Worm (Caenorhabditis elegans) whole organism, L4/young adult: ENCODE measurements around the gene str-61.

Experiments
- W03F9.2 ChIP-seq: fragments of 150-350 bp; optimal IDR thresholded peaks from 2 replicates; lab custom pipeline; 2014; ENCODE audit warnings: missing biosample characterization, missing genetic modification characterization
- dao-5 ChIP-seq: sonication (generic microtip); optimal IDR thresholded peaks from 2 replicates; lab custom pipeline; 2016; ENCODE audit warnings: missing genotype, missing genetic modification characterization, moderate library complexity, missing compliant biosample characterization
- him-1 ChIP-seq: sonication (generic microtip); optimal IDR thresholded peaks from 2 replicates; lab custom pipeline; 2016; ENCODE audit warnings: missing genotype, missing genetic modification reagents, missing genetic modification characterization, missing compliant biosample characterization

The str-61 gene

DNA sequence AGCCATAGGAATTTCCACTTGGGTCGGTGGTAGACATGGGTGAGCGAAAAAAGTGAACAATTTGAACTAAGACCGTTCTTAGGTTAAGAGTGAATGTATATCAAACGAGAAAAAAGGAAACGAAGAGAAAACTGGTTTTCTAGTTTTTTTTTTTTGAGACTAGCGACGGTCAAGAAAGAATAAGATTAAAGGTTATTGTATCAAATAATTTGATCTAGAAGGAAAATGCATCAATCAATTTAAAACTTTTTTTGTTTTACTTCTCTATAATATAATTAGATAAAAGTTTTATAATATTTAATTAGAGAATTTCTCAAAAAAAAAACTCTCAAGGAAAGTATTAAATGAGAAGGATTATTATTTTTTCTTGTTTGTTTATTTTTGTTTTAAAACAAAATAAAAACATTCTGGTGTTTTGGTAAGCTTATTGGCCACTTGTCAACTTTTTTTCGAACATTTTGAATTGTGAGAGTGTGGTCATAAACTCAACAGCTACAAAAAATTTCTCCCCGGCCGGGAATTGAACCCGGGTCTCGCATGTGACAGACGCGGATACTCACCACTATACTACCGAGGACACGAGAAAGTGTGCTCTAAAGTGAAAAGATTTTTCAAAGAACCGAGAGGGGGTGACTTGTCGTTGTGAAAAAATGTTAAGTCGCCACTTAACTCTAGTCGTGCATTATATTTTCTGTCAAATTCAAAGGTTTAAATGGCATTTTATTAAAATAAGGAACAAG is 25.7 kb downstream of the str-61 start, which contains the start of gene W06G6.17:
Gene W06G6.17, minus strand, starts transcription at position 51 of the 740 bp plus-strand sequence.
- TF ChIP-seq him-1 (tag; lab: Kevin White, UChicago): no peak
- no peak for TF ChIP-seq W03F9.2 (tag; lab: Kevin White, UChicago)
- no peak for TF ChIP-seq dao-5 (tag; lab: Kevin White, UChicago)

DNA sequence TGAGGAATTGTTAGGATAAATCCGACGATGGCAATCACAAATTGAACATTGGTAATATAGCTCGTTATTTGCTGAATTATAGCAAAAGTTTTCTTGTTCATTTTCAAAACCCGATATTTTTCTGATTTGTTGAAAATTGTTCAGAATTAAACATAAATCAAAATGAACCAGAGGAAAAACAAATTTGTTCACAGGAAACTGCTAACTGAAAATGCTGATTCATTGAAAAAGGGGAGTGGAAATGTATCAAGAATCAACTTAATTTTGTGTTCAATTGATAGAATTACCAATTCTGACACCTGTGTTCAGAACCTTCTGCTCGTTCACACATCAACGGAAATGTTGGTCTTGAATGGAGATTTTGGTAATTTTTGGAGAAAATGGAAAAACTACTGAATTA is 27.5 kb downstream of the str-61 start, which contains the start of gene srw-77:
Gene srw-77, minus strand, starts transcription at position 101 of the 400 bp plus-strand sequence.
- TF ChIP-seq W03F9.2 (tag; lab: Kevin White, UChicago) (no peak), dao-5 (tag; lab: Kevin White, UChicago) (no peak), him-1 (tag; lab: Kevin White, UChicago) (no peak)

DNA sequence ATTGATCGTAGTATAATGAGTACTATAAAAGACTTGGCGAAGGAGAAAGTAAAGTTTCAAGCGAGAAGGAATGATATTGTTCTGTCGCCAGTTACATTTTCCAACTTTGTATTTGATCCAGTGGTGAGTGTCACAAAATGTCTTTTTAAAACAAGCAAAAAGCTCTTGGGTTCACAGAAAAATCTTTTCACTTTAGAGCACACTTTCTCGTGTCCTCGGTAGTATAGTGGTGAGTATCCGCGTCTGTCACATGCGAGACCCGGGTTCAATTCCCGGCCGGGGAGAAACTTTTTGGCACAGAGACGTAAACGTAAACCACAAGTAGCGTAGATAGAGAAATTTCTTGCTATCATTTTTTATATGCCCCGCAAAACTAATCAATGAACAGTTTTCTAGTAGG is 30.7 kb downstream of the str-61 start:
- TF ChIP-seq him-1 (tag; lab: Kevin White, UChicago) (no peak), dao-5 (tag; lab: Kevin White, UChicago) (no peak), W03F9.2 (tag; lab: Kevin White, UChicago) (no peak)

DNA sequence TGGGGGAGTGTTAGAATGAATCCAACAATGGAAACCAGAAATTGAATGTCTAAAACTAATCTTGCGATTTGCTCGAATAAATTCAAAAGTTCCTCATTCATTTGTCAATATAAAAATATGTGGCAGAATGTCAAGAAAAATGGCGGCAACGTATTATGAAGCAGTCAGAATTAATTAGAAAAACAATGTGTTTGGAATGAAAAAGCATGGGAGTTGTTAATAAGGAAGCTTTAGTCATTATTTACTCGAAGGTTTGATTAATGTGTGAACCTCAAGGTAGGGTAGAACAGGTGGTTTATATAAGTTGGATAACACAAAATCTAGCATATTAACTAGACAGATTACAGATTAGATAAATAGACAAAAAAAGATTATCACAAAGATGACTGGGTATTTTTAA is 32.9 kb downstream of the str-61 start, which contains the start of gene srw-76:
Gene srw-76, minus strand, starts transcription at position 101 of the 400 bp plus-strand sequence.
- TF ChIP-seq dao-5 (tag; lab: Kevin White, UChicago): no peak
- no peak for TF ChIP-seq W03F9.2 (tag; lab: Kevin White, UChicago)
- no peak for TF ChIP-seq him-1 (tag; lab: Kevin White, UChicago)

DNA sequence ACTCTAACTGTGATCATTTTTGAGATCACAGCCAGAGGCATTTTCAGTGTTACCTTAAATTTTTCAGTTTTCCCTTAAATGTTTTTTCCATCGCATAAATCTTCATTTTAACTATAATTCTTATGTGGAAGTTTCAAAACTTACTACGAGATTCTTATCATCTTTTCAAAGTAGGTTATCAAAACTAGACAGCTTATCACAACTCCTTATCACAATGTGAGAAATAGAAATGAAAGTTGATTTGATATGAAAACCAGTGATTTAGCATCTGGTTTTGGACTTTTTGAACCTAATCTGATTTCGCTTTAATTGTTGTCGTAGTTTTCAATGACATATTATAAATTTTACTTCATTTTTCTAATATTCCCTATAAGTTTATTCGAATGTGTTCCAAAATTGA is 35.2 kb downstream of the str-61 start, which contains the start of gene mltn-11:
Gene mltn-11, plus strand, starts transcription at position 276 of the 400 bp plus-strand sequence.
- TF ChIP-seq dao-5 (tag; lab: Kevin White, UChicago) (no peak), him-1 (tag; lab: Kevin White, UChicago) (no peak), W03F9.2 (tag; lab: Kevin White, UChicago) (no peak)

DNA sequence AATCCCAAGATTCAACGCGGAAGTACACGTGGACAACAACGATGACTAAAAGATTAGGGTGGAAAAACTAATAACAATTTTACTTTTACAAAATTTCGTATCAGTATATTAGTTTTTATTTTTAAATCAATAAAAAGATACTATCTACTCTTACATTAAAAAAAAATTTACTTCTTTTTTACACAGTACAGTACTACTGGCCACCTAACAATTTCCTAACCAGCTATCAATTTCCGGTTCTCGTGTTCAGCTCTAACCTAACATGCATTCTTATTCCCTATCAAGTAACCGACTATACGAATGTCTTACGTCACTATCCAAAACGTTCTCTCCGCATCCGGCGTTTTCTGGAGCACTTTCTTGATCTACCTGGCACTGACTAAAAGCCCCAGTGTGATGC is 41.5 kb downstream of the str-61 start, which contains the start of gene srd-21:
Gene srd-21, plus strand, starts transcription at position 301 of the 400 bp plus-strand sequence.
- TF ChIP-seq him-1 (tag; lab: Kevin White, UChicago): no peak
- TF ChIP-seq W03F9.2 (tag; lab: Kevin White, UChicago): no peak
- TF ChIP-seq dao-5 (tag; lab: Kevin White, UChicago): no peak

DNA sequence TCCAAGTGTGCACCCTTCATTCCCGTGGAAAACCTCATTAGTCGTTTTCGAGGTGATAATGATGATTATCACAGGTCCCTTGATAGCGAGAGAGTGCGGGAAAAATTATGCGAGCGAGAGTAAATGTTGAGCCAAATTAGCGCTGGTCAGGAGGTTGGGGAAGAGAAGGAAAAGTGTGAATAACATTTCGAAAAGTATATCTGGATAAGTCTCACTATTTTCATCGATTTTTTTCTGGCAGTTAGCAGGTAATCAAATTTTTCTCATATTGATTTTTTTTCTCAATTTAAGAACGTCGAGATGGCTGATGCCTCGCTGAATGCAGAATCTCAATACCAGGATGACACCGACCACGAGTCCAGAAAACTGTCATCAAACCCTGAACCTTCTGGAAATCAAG is 42.1 kb downstream of the str-61 start, which contains the start of gene W06G6.2:
Gene W06G6.2, plus strand, starts transcription at position 301 of the 400 bp plus-strand sequence.
- TF ChIP-seq W03F9.2 (tag; lab: Kevin White, UChicago) (no peak), him-1 (tag; lab: Kevin White, UChicago) (no peak), dao-5 (tag; lab: Kevin White, UChicago) (no peak)

DNA sequence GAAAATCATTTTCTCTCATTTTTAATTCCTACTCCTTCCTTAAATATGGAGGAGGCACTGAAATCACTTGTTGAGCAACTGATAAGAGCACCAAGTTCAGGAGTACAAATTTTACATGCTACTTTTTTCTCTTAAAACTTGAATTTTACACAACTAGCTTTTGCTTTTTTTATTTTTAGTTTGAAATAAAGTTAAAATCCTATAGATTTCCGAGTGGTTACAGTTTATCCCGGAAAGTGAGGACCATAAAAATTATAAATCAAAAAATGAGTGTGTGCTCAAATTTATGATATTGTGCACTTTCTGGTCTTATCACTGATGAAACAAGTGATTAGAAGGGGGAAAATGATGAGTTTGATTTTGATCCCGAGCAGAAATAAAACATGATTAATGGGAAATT is 43.1 kb downstream of the str-61 start, which contains the start of gene oac-53:
Gene oac-53, minus strand, starts transcription at position 9 of the 400 bp plus-strand sequence.
- TF ChIP-seq him-1 (tag; lab: Kevin White, UChicago) (no peak), W03F9.2 (tag; lab: Kevin White, UChicago) (no peak), dao-5 (tag; lab: Kevin White, UChicago) (no peak)

DNA sequence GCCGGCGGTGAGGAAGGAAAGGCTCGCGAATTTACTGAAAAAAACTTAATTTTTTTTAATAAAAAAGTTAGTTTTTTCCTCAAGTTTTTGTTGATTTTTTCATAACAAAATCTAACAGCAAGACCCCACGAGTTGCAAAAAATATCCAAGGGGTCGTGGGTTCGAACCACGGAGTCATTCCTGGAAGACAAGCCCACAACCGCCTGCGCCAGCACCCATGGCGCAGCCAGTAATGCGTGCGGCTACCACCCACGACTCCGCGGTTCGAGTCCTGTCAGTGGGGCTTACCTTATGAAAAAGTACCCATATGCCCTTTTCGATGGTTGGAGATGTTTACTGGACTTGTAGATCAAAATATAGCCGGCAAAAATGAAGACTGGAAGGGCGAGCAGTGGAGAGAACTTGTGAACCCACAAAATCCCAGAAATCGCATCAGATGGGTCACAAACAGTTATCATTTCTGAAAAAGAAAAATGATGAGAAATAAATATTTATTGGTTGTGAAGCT is 48.3 kb downstream of the str-61 start, which contains the start of gene Y70C5A.2:
Gene Y70C5A.2, minus strand, starts transcription at position 458 of the 508 bp plus-strand sequence.
- no peak for TF ChIP-seq W03F9.2 (tag; lab: Kevin White, UChicago)
- no peak for TF ChIP-seq dao-5 (tag; lab: Kevin White, UChicago)
- TF ChIP-seq him-1 (tag; lab: Kevin White, UChicago): no peak

DNA sequence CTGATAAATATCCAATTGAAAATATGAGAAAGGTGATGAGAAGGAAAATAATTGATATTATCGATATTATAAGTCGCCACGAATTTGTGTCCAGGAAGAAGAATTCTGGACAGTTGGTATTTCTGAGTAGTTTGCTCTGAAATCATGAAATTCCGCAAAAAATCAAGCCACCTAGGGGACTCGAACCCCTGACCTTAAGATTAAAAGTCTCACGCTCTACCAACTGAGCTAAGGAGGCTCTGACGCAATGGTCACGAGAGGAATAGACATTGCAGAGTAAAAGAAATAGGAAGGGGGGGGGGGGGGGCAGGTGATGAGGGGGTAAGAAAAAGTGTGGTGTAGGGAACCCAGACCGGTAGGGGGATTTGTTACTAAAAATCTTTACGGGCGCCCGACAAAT is 49.2 kb downstream of the str-61 start:
- TF ChIP-seq him-1 (tag; lab: Kevin White, UChicago): no peak
- no peak for TF ChIP-seq W03F9.2 (tag; lab: Kevin White, UChicago)
- TF ChIP-seq dao-5 (tag; lab: Kevin White, UChicago): no peak

DNA sequence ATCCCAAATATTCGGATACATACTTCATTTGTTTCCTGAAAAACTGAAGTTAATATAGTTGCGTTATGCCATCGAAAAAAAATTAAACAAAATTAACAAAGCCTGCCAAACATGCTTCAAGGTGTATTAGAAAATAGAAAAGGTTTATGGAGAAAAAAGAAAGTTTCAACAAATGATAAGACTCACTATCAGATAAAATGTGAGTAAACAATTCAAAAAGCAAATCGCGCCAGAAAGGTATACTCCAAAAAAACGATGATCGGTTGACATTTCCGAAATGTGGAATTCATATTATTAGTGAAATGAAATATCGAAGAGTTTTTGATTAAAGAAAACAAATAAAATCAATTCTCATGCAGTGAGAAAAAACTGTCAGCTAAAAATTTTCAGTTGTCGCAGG is 50.2 kb downstream of the str-61 start, which contains the start of gene Y70C5A.3:
Gene Y70C5A.3, minus strand, starts transcription at position 50 of the 400 bp plus-strand sequence.
- TF ChIP-seq dao-5 (tag; lab: Kevin White, UChicago) (no peak), him-1 (tag; lab: Kevin White, UChicago) (no peak), W03F9.2 (tag; lab: Kevin White, UChicago) (no peak)
